Fruit fly (Drosophila melanogaster): ENCODE measurements around the gene RpL30.

The RpL30 gene

dm6 chr2L:19014032-19014880, 5.2 kb upstream of the RpL30 start (continued):
- TF ChIP-seq CG12391 (tag; optimal IDR thresholded peaks at IDR 0.05) (peak; percentile 75), CG17359 (tag; optimal IDR thresholded peaks at IDR 0.05) (peak; percentile 79), CG12104 (GFP tag; optimal IDR thresholded peaks at IDR 0.05) (peak; percentile 49), CG10462 (GFP tag; optimal IDR thresholded peaks at IDR 0.05) (no peak), Oli (tag; optimal IDR thresholded peaks at IDR 0.05) (peak; percentile 76), CG18262 (tag; optimal IDR thresholded peaks at IDR 0.05) (peak; percentile 73), CG1832 (GFP tag; optimal IDR thresholded peaks at IDR 0.05) (no peak), slbo (GFP tag; IDR thresholded peaks at IDR 0.05) (peak; percentile 58), CG3995 (GFP tag; optimal IDR thresholded peaks at IDR 0.05) (no peak), HLHmδ (GFP tag; optimal IDR thresholded peaks at IDR 0.05) (no peak), disco-r (GFP tag; optimal IDR thresholded peaks at IDR 0.05) (no peak), CG3281 (GFP tag; optimal IDR thresholded peaks at IDR 0.05) (peak; percentile 87), sqz (GFP tag; optimal IDR thresholded peaks at IDR 0.05) (peak; percentile 58), CG13123 (GFP tag; optimal IDR thresholded peaks at IDR 0.05) (peak; percentile 30), CG8765 (GFP tag; IDR thresholded peaks at IDR 0.05) (no peak), Dip3 (GFP tag; optimal IDR thresholded peaks at IDR 0.05) (no peak), chm (GFP tag; IDR thresholded peaks at IDR 0.05) (no peak), Six4 (GFP tag; optimal IDR thresholded peaks at IDR 0.05) (no peak), Hsf (GFP tag; optimal IDR thresholded peaks at IDR 0.05) (peak; percentile 29), bsh (GFP tag; optimal IDR thresholded peaks at IDR 0.05) (peak in 1 of 2 experiments; percentile 73), caup (GFP tag; optimal IDR thresholded peaks at IDR 0.05; ENCODE audit: severe bottlenecking) (peak; percentile 83), CG1602 (GFP tag; optimal IDR thresholded peaks at IDR 0.05) (peak; percentile 36), Ssrp (tag; optimal IDR thresholded peaks at IDR 0.05) (peak; percentile 57), Drgx (GFP tag; IDR thresholded peaks at IDR 0.05) (peak; percentile 9; the same call in 1 of the 2 replicates), dmrt99B (tag; optimal IDR thresholded peaks at IDR 0.05) (peak; percentile 88), ab (GFP tag; optimal IDR thresholded peaks at IDR 0.05) (no peak), tin (GFP tag; optimal IDR thresholded peaks at IDR 0.05) (peak; percentile 43), CG13775 (GFP tag; optimal IDR thresholded peaks at IDR 0.05) (peak; percentile 68), Dll (GFP tag; IDR thresholded peaks at IDR 0.05; ENCODE audit: partially characterized antibody) (no peak), jumu (GFP tag; optimal IDR thresholded peaks at IDR 0.05) (no peak), Fer1 (GFP tag; optimal IDR thresholded peaks at IDR 0.05) (peak; percentile 91), CG5245 (GFP tag; optimal IDR thresholded peaks at IDR 0.05) (peak; percentile 39), fd96Cb (tag; optimal IDR thresholded peaks at IDR 0.05) (peak; percentile 67), CG2875 (GFP tag; optimal IDR thresholded peaks at IDR 0.05) (peak; percentile 28), CG8388 (GFP tag; optimal IDR thresholded peaks at IDR 0.05) (peak; percentile 59), CG2678 (tag; optimal IDR thresholded peaks at IDR 0.05) (peak; percentile 92), Camta (GFP tag; optimal IDR thresholded peaks at IDR 0.05) (no peak), oc (tag; optimal IDR thresholded peaks at IDR 0.05) (peak; percentile 28), CG9876 (GFP tag; optimal IDR thresholded peaks at IDR 0.05) (no peak), z (GFP tag; IDR thresholded peaks at IDR 0.05) (no peak), CG2889 (GFP tag; IDR thresholded peaks at IDR 0.05) (no peak), CG33213 (GFP tag; optimal IDR thresholded peaks at IDR 0.05) (no peak), CG17385 (GFP tag; optimal IDR thresholded peaks at IDR 0.05) (peak; percentile 80), az2 (GFP tag; optimal IDR thresholded peaks at IDR 0.05) (peak; percentile 63), Bgb (GFP tag; IDR thresholded peaks at IDR 0.05; ENCODE audit: partially characterized antibody) (no peak; the same call in 1 of the 2 replicates), CG3726 (GFP tag; IDR thresholded peaks at IDR 0.05) (no peak), CG43689 (GFP tag; IDR thresholded peaks at IDR 0.05) (no peak), CG8478 (optimal IDR thresholded peaks at IDR 0.05) (no peak), CG4404 (GFP tag; IDR thresholded peaks at IDR 0.05) (peak; percentile 36; the same call in 1 of the 2 replicates)

Data from whole organism, embryonic.